Worm (Caenorhabditis elegans): Measurements from ENCODE around the gene F56D2.8.

DNA sequence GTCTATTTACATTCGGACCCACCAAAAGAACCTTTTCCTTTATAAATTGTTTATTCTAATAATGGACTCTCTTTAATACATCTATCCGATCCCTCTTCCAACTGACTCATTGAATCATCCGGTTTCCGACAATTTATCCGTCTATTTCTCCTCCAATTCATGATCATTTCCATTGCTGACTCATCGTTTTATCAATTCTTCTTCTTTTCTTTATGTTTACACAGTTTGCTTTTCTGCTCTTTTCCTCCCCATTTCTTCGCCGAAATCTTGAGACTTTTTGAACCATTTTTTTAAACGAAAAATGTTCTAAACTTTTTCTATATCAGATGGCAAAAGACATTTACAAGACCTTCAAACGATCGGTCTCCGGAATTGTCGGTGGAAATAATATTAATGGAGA is 12.8 kb upstream of the F56D2.8 start, which contains the start of gene ced-6:
- TF ChIP-seq unc-62 (GFP tag; optimal IDR thresholded peaks at IDR 0.05) (no peak), blmp-1 (tag; optimal IDR thresholded peaks at IDR 0.05) (no peak), lin-13 (tag; optimal IDR thresholded peaks at IDR 0.05) (no peak), nhr-237 (tag; optimal IDR thresholded peaks at IDR 0.05) (no peak), elt-1 (tag; optimal IDR thresholded peaks at IDR 0.05; ENCODE audit: borderline replicate concordance, insufficient read depth) (no peak), nhr-76 (tag; optimal IDR thresholded peaks at IDR 0.05) (no peak)
